Fruit fly (Drosophila melanogaster) whole organism, embryonic: Measurements from ENCODE around the gene CG15772.

Source experiments
- ATbp ChIP-seq: fragments of 200-800 bp; sonication (Bioruptor generic); optimal IDR thresholded peaks from 2 replicates; lab custom pipeline; 2017; ENCODE audit warnings: missing biosample characterization, mild to moderate bottlenecking, missing genetic modification characterization, missing genetic modification reagents
- Bdp1 ChIP-seq: fragments of 200-800 bp; sonication (Bioruptor generic); optimal IDR thresholded peaks from 3 replicates; lab custom pipeline; 2016; ENCODE audit warnings: missing biosample characterization, missing genetic modification characterization
- CG10431 ChIP-seq: fragments of 200-800 bp; sonication (Bioruptor generic); optimal IDR thresholded peaks from 3 replicates; lab custom pipeline; 2018; ENCODE audit warnings: missing biosample characterization, mild to moderate bottlenecking, missing genetic modification characterization
- CG10462 ChIP-seq: fragments of 200-800 bp; sonication (Bioruptor generic); optimal IDR thresholded peaks from 2 replicates; lab custom pipeline; 2016; ENCODE audit warnings: missing biosample characterization, missing genetic modification characterization
- CG12942 ChIP-seq: fragments of 200-800 bp; sonication (Bioruptor generic); optimal IDR thresholded peaks from 3 replicates; lab custom pipeline; 2016; ENCODE audit warnings: missing biosample characterization, missing genetic modification characterization
- CG14710 ChIP-seq: fragments of 200-800 bp; sonication (Bioruptor generic); optimal IDR thresholded peaks from 3 replicates; lab custom pipeline; 2019; ENCODE audit warnings: missing biosample characterization, mild to moderate bottlenecking, missing genetic modification characterization, moderate library complexity
- CG15601 ChIP-seq: fragments of 200-800 bp; sonication (Bioruptor generic); optimal IDR thresholded peaks from 3 replicates; lab custom pipeline; 2019; ENCODE audit warnings: missing biosample characterization, mild to moderate bottlenecking, missing genetic modification characterization, moderate library complexity
- CG16779 ChIP-seq: fragments of 200-800 bp; sonication (Bioruptor generic); IDR thresholded peaks from 2 replicates; pipeline ENCODE4 v1.3.6; 2022; ENCODE audit warnings: missing biosample characterization, missing genetic modification characterization
- CG18764 ChIP-seq: fragments of 200-800 bp; sonication (Bioruptor generic); optimal IDR thresholded peaks from 3 replicates; lab custom pipeline; 2016; ENCODE audit warnings: missing biosample characterization, missing genetic modification characterization
- CG2889 ChIP-seq: fragments of 200-800 bp; sonication (Bioruptor generic); IDR thresholded peaks from 3 replicates; pipeline ENCODE4 v1.3.6; 2022; ENCODE audit warnings: missing biosample characterization, missing genetic modification characterization
- CG30431 ChIP-seq: fragments of 200-800 bp; sonication (Bioruptor generic); optimal IDR thresholded peaks from 2 replicates; lab custom pipeline; 2017; ENCODE audit warnings: missing biosample characterization, missing genetic modification characterization
- CG31441 ChIP-seq: fragments of 200-800 bp; sonication (Bioruptor generic); IDR thresholded peaks from 2 replicates; pipeline ENCODE4 v1.3.6; 2022; ENCODE audit warnings: missing biosample characterization, missing genetic modification characterization
- CG32772 ChIP-seq: fragments of 200-800 bp; sonication (Bioruptor generic); IDR thresholded peaks from 2 replicates; pipeline ENCODE4 v1.3.6; 2022; ENCODE audit warnings: missing biosample characterization, missing genetic modification characterization
- CG5180 ChIP-seq: fragments of 200-800 bp; sonication (Bioruptor generic); optimal IDR thresholded peaks from 3 replicates; lab custom pipeline; 2017; ENCODE audit warnings: missing biosample characterization, missing genetic modification characterization, mild to moderate bottlenecking, moderate library complexity, missing genetic modification reagents
- CoRest ChIP-seq: fragments of 200-800 bp; sonication (Bioruptor generic); optimal IDR thresholded peaks from 3 replicates; lab custom pipeline; 2018; ENCODE audit warnings: missing biosample characterization, mild to moderate bottlenecking, missing genetic modification characterization, moderate library complexity
- Dad ChIP-seq: fragments of 200-800 bp; sonication (Bioruptor generic); optimal IDR thresholded peaks from 3 replicates; lab custom pipeline; 2016; ENCODE audit warnings: missing biosample characterization, missing genetic modification characterization
- Dfd ChIP-seq, 2 experiments: fragments of >200 bp; optimal IDR thresholded peaks; 2 replicates each; lab custom pipeline; 2017; ENCODE audit warnings: missing biosample characterization in 2 of 2, missing genetic modification characterization in 2 of 2
- Dll ChIP-seq: fragments of 200-800 bp; sonication (Bioruptor generic); IDR thresholded peaks from 4 replicates; pipeline ENCODE4 v1.3.6; 2022; ENCODE audit warnings: missing biosample characterization, missing genetic modification characterization; ENCODE audit not compliant: partially characterized antibody
- Doc3 ChIP-seq: fragments of 200-800 bp; sonication (Bioruptor generic); IDR thresholded peaks from 3 replicates; pipeline ENCODE4 v1.3.6; 2022; ENCODE audit warnings: missing biosample characterization, missing genetic modification characterization; ENCODE audit not compliant: partially characterized antibody
- Eip74EF ChIP-seq, 2 experiments: fragments of 200-800 bp in 1 of 2; fragments of >200 bp in 1 of 2; sonication (Bioruptor generic) in 1 of 2; optimal IDR thresholded peaks; 2 replicates each; lab custom pipeline; 2017 to 2019; ENCODE audit warnings: missing biosample characterization in 2 of 2, missing genetic modification characterization in 2 of 2, mild to moderate bottlenecking in 1 of 2, moderate library complexity in 1 of 2
- Elba2 ChIP-seq: fragments of 200-800 bp; sonication (Bioruptor generic); optimal IDR thresholded peaks from 3 replicates; lab custom pipeline; 2016; ENCODE audit warnings: missing biosample characterization, missing genetic modification characterization
- Fer2 ChIP-seq: fragments of 200-800 bp; sonication (Bioruptor generic); optimal IDR thresholded peaks from 2 replicates; lab custom pipeline; 2018; ENCODE audit warnings: missing biosample characterization, mild to moderate bottlenecking, missing genetic modification characterization, moderate library complexity
- Fer3 ChIP-seq: fragments of 200-800 bp; sonication (Bioruptor generic); optimal IDR thresholded peaks from 2 replicates; lab custom pipeline; 2018; ENCODE audit warnings: missing biosample characterization, mild to moderate bottlenecking, missing genetic modification characterization, moderate library complexity
- GATAe ChIP-seq: fragments of 200-800 bp; sonication (Bioruptor generic); conservative IDR thresholded peaks from 2 replicates; pipeline ENCODE4 v1.3.6; 2022; ENCODE audit warnings: missing biosample characterization, missing genetic modification characterization
- Oli ChIP-seq: fragments of 200-800 bp; sonication (Bioruptor generic); optimal IDR thresholded peaks from 2 replicates; lab custom pipeline; 2018; ENCODE audit warnings: missing biosample characterization, mild to moderate bottlenecking, missing genetic modification characterization, moderate library complexity
- Ravus ChIP-seq: fragments of 200-800 bp; sonication (Bioruptor generic); IDR thresholded peaks from 2 replicates; pipeline ENCODE4 v1.3.6; 2022; ENCODE audit warnings: missing biosample characterization, missing genetic modification characterization
- Sin3A ChIP-seq: fragments of >200 bp; optimal IDR thresholded peaks from 2 replicates; lab custom pipeline; 2018
- Sox100B ChIP-seq: fragments of 200-800 bp; sonication (Bioruptor generic); optimal IDR thresholded peaks from 3 replicates; lab custom pipeline; 2018; ENCODE audit warnings: missing biosample characterization, mild to moderate bottlenecking, missing genetic modification characterization
- Vsx1 ChIP-seq: fragments of 200-800 bp; sonication (Bioruptor generic); optimal IDR thresholded peaks from 2 replicates; lab custom pipeline; 2017; ENCODE audit warnings: missing biosample characterization, mild to moderate bottlenecking, missing genetic modification characterization, missing genetic modification reagents
- Xbp1 ChIP-seq: fragments of 200-800 bp; sonication (Bioruptor generic); optimal IDR thresholded peaks from 3 replicates; lab custom pipeline; 2016; ENCODE audit warnings: missing biosample characterization, mild to moderate bottlenecking, missing genetic modification characterization
- ab ChIP-seq: fragments of 200-800 bp; sonication (Bioruptor generic); optimal IDR thresholded peaks from 2 replicates; lab custom pipeline; 2016; ENCODE audit warnings: missing biosample characterization, missing genetic modification characterization
- ara ChIP-seq: fragments of 200-800 bp; sonication (Bioruptor generic); IDR thresholded peaks from 2 replicates; pipeline ENCODE4 v1.3.6; 2022; ENCODE audit warnings: missing biosample characterization, missing genetic modification characterization
- br ChIP-seq: fragments of >200 bp; optimal IDR thresholded peaks from 2 replicates; lab custom pipeline; 2017
- chif ChIP-seq, 2 experiments: fragments of 200-800 bp; sonication (Bioruptor generic); optimal IDR thresholded peaks; 3 replicates each; lab custom pipeline; 2016; ENCODE audit warnings: missing biosample characterization in 2 of 2, missing genetic modification characterization in 2 of 2
- chn ChIP-seq: fragments of 200-800 bp; sonication (Bioruptor generic); optimal IDR thresholded peaks from 2 replicates; lab custom pipeline; 2016; ENCODE audit warnings: missing biosample characterization, missing genetic modification characterization
- lola ChIP-seq, 3 experiments: fragments of >200 bp in 2 of 3; fragments of 200-800 bp in 1 of 3; sonication (Bioruptor generic) in 1 of 3; optimal IDR thresholded peaks; 2 replicates each; lab custom pipeline; 2017 to 2019; ENCODE audit warnings: missing biosample characterization in 3 of 3, missing genetic modification characterization in 3 of 3, mild to moderate bottlenecking in 1 of 3, moderate library complexity in 1 of 3
- odd ChIP-seq: fragments of 200-800 bp; sonication (Bioruptor generic); optimal IDR thresholded peaks from 2 replicates; lab custom pipeline; 2017; ENCODE audit warnings: missing biosample characterization, mild to moderate bottlenecking, missing genetic modification characterization
- pan ChIP-seq, 4 experiments: fragments of >200 bp in 3 of 4; fragments of 200-800 bp in 1 of 4; sonication (Bioruptor generic) in 1 of 4; optimal IDR thresholded peaks in 3 of 4; IDR thresholded peaks in 1 of 4; 2 replicates each; pipeline versions ENCODE4 v1.3.6 to Lab custom; 2017 to 2022; ENCODE audit warnings: missing biosample characterization in 2 of 4, missing genetic modification characterization in 2 of 4, mixed read lengths in 1 of 4
- pita ChIP-seq: fragments of 200-800 bp; sonication (Bioruptor generic); optimal IDR thresholded peaks from 2 replicates; lab custom pipeline; 2017; ENCODE audit warnings: missing biosample characterization, mild to moderate bottlenecking, missing genetic modification characterization
- psq ChIP-seq: fragments of 200-800 bp; sonication (Bioruptor generic); optimal IDR thresholded peaks from 2 replicates; lab custom pipeline; 2017; ENCODE audit warnings: missing biosample characterization, missing genetic modification characterization
- rib ChIP-seq: fragments of 200-800 bp; sonication (Bioruptor generic); IDR thresholded peaks from 2 replicates; pipeline ENCODE4 v1.3.6; 2022; ENCODE audit warnings: missing biosample characterization, missing genetic modification characterization
- row ChIP-seq: fragments of 200-800 bp; sonication (Bioruptor generic); IDR thresholded peaks from 3 replicates; pipeline ENCODE4 v1.3.6; 2022; ENCODE audit warnings: missing biosample characterization, missing genetic modification characterization
- seq ChIP-seq: fragments of 200-800 bp; sonication (Bioruptor generic); IDR thresholded peaks from 2 replicates; pipeline ENCODE4 v1.3.6; 2022; ENCODE audit warnings: missing biosample characterization, missing genetic modification characterization
- slp2 ChIP-seq: fragments of 200-800 bp; sonication (Bioruptor generic); optimal IDR thresholded peaks from 2 replicates; lab custom pipeline; 2016; ENCODE audit warnings: missing biosample characterization, missing genetic modification characterization
- stc ChIP-seq: fragments of 200-800 bp; sonication (Bioruptor generic); IDR thresholded peaks from 2 replicates; pipeline ENCODE4 v1.3.6; 2022; ENCODE audit warnings: missing biosample characterization, missing genetic modification characterization
- toy ChIP-seq: fragments of 200-800 bp; sonication (Bioruptor generic); IDR thresholded peaks from 2 replicates; pipeline ENCODE4 v1.3.6; 2022; ENCODE audit warnings: missing biosample characterization, missing genetic modification characterization
- trh ChIP-seq: fragments of 200-800 bp; sonication (Bioruptor generic); optimal IDR thresholded peaks from 2 replicates; lab custom pipeline; 2016; ENCODE audit warnings: missing biosample characterization, missing genetic modification characterization
- tup ChIP-seq: fragments of 200-800 bp; sonication (Bioruptor generic); optimal IDR thresholded peaks from 2 replicates; lab custom pipeline; 2016; ENCODE audit warnings: missing biosample characterization, mild to moderate bottlenecking, missing genetic modification characterization, moderate library complexity
- twi ChIP-seq: fragments of 200-800 bp; optimal IDR thresholded peaks from 2 replicates; lab custom pipeline; 2019; ENCODE audit warnings: missing biosample characterization, mild to moderate bottlenecking, missing genetic modification characterization, moderate library complexity

CG15772 gene

dm6 chrX:5735268-5735941 is 16.6 kb upstream of the CG15772 start:
- no peak for TF ChIP-seq Dfd (GFP tag; optimal IDR thresholded peaks at IDR 0.05; lab: Kevin White, UChicago)
- TF ChIP-seq Oli (tag; lab: Kevin White, UChicago) = peak; percentile 86
- TF ChIP-seq row = peak; percentile 82
- TF ChIP-seq CG16779 (GFP tag; lab: Robert Waterston, UW) = peak; percentile 69; the same call in 1 of the 2 replicates
- TF ChIP-seq CoRest (tag; lab: Kevin White, UChicago) = peak; percentile 77
- TF ChIP-seq stc (GFP tag; lab: Robert Waterston, UW) = peak; percentile 81
- peak; percentile 55 for TF ChIP-seq Sox100B (GFP tag; lab: Kevin White, UChicago)
- TF ChIP-seq CG10431 = no peak
- no peak for TF ChIP-seq ab
- no peak for TF ChIP-seq pita
- TF ChIP-seq seq (GFP tag; lab: Robert Waterston, UW) = peak; percentile 71
- peak; percentile 50 for TF ChIP-seq odd (GFP tag; lab: Kevin White, UChicago)
- TF ChIP-seq CG5180 (GFP tag; lab: Kevin White, UChicago) = peak; percentile 35
- no peak for TF ChIP-seq Elba2 (GFP tag; lab: Kevin White, UChicago)
- TF ChIP-seq CG15601 (tag; lab: Kevin White, UChicago) = peak; percentile 62
- TF ChIP-seq ara (GFP tag; lab: Robert Waterston, UW) = peak; percentile 77
- peak; percentile 26 for TF ChIP-seq Dad
- TF ChIP-seq br = no peak
- TF ChIP-seq twi = peak; percentile 47
- TF ChIP-seq toy = peak; percentile 37; the same call in 1 of the 2 replicates
- TF ChIP-seq GATAe (GFP tag; lab: Robert Waterston, UW) = 0 out of 2 replicates have a peak, but pooled peaks have one; percentile 14
- TF ChIP-seq Dll (GFP tag; lab: Robert Waterston, UW) = no peak
- TF ChIP-seq CG30431 (GFP tag; lab: Kevin White, UChicago) = peak; percentile 9
- no peak for TF ChIP-seq Sin3A (lab: Kevin White, UChicago)
- peak; percentile 74 for TF ChIP-seq Fer3 (tag; lab: Kevin White, UChicago)
- peak; percentile 21 for TF ChIP-seq tup
- TF ChIP-seq Fer2 = peak; percentile 36
- TF ChIP-seq slp2 (GFP tag; lab: Kevin White, UChicago) = peak; percentile 21
- TF ChIP-seq CG10462 (GFP tag; lab: Kevin White, UChicago) = peak; percentile 24
- TF ChIP-seq ATbp (GFP tag; lab: Kevin White, UChicago) = peak; percentile 45
- peak; percentile 82 for TF ChIP-seq Xbp1 (GFP tag; lab: Kevin White, UChicago)
- TF ChIP-seq Bdp1 (GFP tag; lab: Kevin White, UChicago) = peak; percentile 15
- peak; percentile 26 for TF ChIP-seq CG18764 (GFP tag; lab: Kevin White, UChicago)
- TF ChIP-seq rib (GFP tag; lab: Robert Waterston, UW) = 0 out of 2 replicates have a peak, but pooled peaks have one; percentile 47
- peak; percentile 31 for TF ChIP-seq psq (GFP tag; lab: Kevin White, UChicago)
- TF ChIP-seq CG32772 = peak; percentile 72
- TF ChIP-seq Ravus (GFP tag; lab: Robert Waterston, UW) = peak; percentile 30
- TF ChIP-seq CG12942 (GFP tag; lab: Kevin White, UChicago) = peak; percentile 55
- peak in 1 of 3 experiments; percentile 63 for TF ChIP-seq lola (GFP tag; optimal IDR thresholded peaks at IDR 0.05; lab: Kevin White, UChicago)
- peak; percentile 58 for TF ChIP-seq chn
- peak in 1 of 2 experiments; percentile 77 for TF ChIP-seq Eip74EF (GFP tag; optimal IDR thresholded peaks at IDR 0.05; lab: Kevin White, UChicago)
- TF ChIP-seq trh (GFP tag; lab: Kevin White, UChicago) = no peak
- no peak for TF ChIP-seq Doc3 (GFP tag; lab: Robert Waterston, UW)
- TF ChIP-seq Vsx1 (GFP tag; lab: Kevin White, UChicago) = peak; percentile 25
- TF ChIP-seq pan (optimal IDR thresholded peaks at IDR 0.05; lab: Kevin White, UChicago) = no peak
- TF ChIP-seq pan (GFP tag; optimal IDR thresholded peaks at IDR 0.05 in 1 of 2, IDR thresholded peaks at IDR 0.05 in 1 of 2) = peak in 1 of 2 experiments; percentile 82
- TF ChIP-seq chif (GFP tag; optimal IDR thresholded peaks at IDR 0.05; lab: Kevin White, UChicago) = peak; percentile 66 to 79
- peak; percentile 22 for TF ChIP-seq CG14710 (tag; lab: Kevin White, UChicago)
- peak; percentile 72; the same call in 2 of the 3 replicates for TF ChIP-seq CG2889 (GFP tag; lab: Robert Waterston, UW)
- peak; percentile 78 for TF ChIP-seq CG31441 (GFP tag; lab: Robert Waterston, UW)
